Fruit fly (Drosophila melanogaster): ENCODE data around the gene CG32683.

DNA sequence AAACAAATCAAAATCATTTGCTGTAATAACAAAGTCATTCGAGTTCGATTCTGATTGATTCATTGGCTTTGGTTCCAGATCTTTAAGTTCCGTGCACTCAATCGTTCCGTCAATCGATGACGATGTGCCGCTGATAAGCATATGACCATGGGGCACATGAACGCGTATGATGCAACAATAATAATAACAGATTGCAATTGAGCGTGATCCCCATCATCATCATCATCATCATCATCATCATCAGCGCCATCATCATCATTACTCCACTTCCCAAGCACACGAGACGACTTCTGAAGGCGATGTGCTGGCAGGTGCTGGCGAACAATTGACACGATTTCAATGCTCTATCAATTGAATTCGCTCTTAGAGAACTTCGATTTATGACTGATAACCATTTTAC lies 41.6 kb upstream of the CG32683 start:
- TF ChIP-seq Crg-1 (GFP tag; optimal IDR thresholded peaks at IDR 0.05), result no peak
- no peak for TF ChIP-seq CG33017 (tag; optimal IDR thresholded peaks at IDR 0.05)
- TF ChIP-seq CG7045 (GFP tag; optimal IDR thresholded peaks at IDR 0.05), result no peak
- no peak for TF ChIP-seq CG5204 (GFP tag; optimal IDR thresholded peaks at IDR 0.05)

Measured in whole organism, adult.